Worm (Caenorhabditis elegans): ENCODE data around the gene act-3.
A peak's percentile ranks its signal among the peaks of the same experiment; 100 is the strongest.

act-3 gene

DNA sequence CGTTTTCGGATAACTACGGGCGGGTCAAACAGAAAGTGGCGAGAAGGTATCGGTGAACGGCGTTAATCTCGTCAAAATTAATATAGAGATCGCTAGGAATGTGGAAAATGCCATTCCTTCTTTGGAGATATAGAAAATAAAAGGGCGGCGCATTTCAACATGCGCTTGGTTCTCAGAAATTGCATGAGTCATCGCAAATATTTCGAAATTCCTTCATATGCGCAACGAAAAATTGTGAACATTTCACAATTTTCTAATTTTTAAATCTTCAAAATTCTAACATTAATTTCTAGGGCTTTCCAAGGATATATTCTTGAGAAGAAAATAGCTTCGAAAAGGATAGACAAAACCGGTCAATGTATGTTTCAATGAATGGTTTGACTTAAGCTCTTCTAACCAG, 4.6 kb upstream of the act-3 start:
- TF ChIP-seq Y75B8A.6 (GFP tag; IDR thresholded peaks at IDR 0.05) (no peak), lim-7 (GFP tag; IDR thresholded peaks at IDR 0.05) (no peak), ama-1 (optimal IDR thresholded peaks at IDR 0.05) (no peak), set-16 (GFP tag; IDR thresholded peaks at IDR 0.05) (no peak), mdt-29 (GFP tag; IDR thresholded peaks at IDR 0.05) (no peak), lir-3 (tag; optimal IDR thresholded peaks at IDR 0.05) (no peak), nhr-111 (GFP tag; optimal IDR thresholded peaks at IDR 0.05) (no peak), spr-1 (tag; optimal IDR thresholded peaks at IDR 0.05) (no peak), fos-1 (tag; optimal IDR thresholded peaks at IDR 0.05) (no peak), nhr-25 (tag; optimal IDR thresholded peaks at IDR 0.05; ENCODE audit: borderline replicate concordance, insufficient read depth) (no peak), nhr-102 (tag; optimal IDR thresholded peaks at IDR 0.05) (no peak), snpc-1.2 (GFP tag; IDR thresholded peaks at IDR 0.05) (no peak), dmd-8 (GFP tag; IDR thresholded peaks at IDR 0.05) (no peak), lsy-2 (tag; optimal IDR thresholded peaks at IDR 0.05) (no peak), ces-1 (GFP tag; optimal IDR thresholded peaks at IDR 0.05) (no peak), F10B5.3 (tag; optimal IDR thresholded peaks at IDR 0.05) (no peak), pha-4 (GFP tag; IDR thresholded peaks at IDR 0.05) (no peak), pha-4 (tag; optimal IDR thresholded peaks at IDR 0.05) (no peak)

ce11 chrV:11078104-11078724, 3.9 kb upstream of the act-3 start, which contains the start of gene act-2:
TSS of gene act-2 (minus strand) at chrV:11078154.
- TF ChIP-seq fkh-10 (GFP tag; optimal IDR thresholded peaks at IDR 0.05) (peak; percentile 64), dmd-6 (GFP tag; IDR thresholded peaks at IDR 0.05) (peak; percentile 57), mdl-1 (tag; optimal IDR thresholded peaks at IDR 0.05) (peak in 1 of 2 experiments; percentile 69), spr-1 (tag; optimal IDR thresholded peaks at IDR 0.05) (peak; percentile 37), ZK546.5 (tag; optimal IDR thresholded peaks at IDR 0.05) (no peak), rbr-2 (tag; optimal IDR thresholded peaks at IDR 0.05) (peak; percentile 72), F37D6.2 (tag; optimal IDR thresholded peaks at IDR 0.05) (no peak), lsy-2 (tag; optimal IDR thresholded peaks at IDR 0.05) (peak in 1 of 2 experiments; percentile 84), mep-1 (tag; optimal IDR thresholded peaks at IDR 0.05) (peak; percentile 84), lir-3 (tag; optimal IDR thresholded peaks at IDR 0.05) (no peak), tag-97 (GFP tag; IDR thresholded peaks at IDR 0.05) (no peak), D1046.2 (GFP tag; IDR thresholded peaks at IDR 0.05) (no peak), skn-1 (tag; optimal IDR thresholded peaks at IDR 0.05) (no peak), lin-38 (GFP tag; IDR thresholded peaks at IDR 0.05) (peak; percentile 94), jun-1 (tag; optimal IDR thresholded peaks at IDR 0.05) (no peak), nhr-111 (GFP tag; optimal IDR thresholded peaks at IDR 0.05) (no peak), dpl-1 (GFP tag; optimal IDR thresholded peaks at IDR 0.05) (peak; percentile 93), hif-1 (tag; optimal IDR thresholded peaks at IDR 0.05) (peak in 1 of 2 experiments; percentile 44), vab-7 (GFP tag; IDR thresholded peaks at IDR 0.05) (peak; percentile 42; the same call in 1 of the 2 replicates), nhr-41 (GFP tag; IDR thresholded peaks at IDR 0.05) (no peak), nhr-25 (tag; optimal IDR thresholded peaks at IDR 0.05; ENCODE audit: borderline replicate concordance, insufficient read depth) (peak; percentile 89), mxl-3 (GFP tag; optimal IDR thresholded peaks at IDR 0.05) (peak; percentile 84), nhr-77 (tag; optimal IDR thresholded peaks at IDR 0.05) (peak; percentile 32), ZK337.2 (GFP tag; IDR thresholded peaks at IDR 0.05) (no peak), dmd-9 (GFP tag; IDR thresholded peaks at IDR 0.05) (no peak), gei-8 (GFP tag; optimal IDR thresholded peaks at IDR 0.05) (no peak), aha-1 (tag) (peak; percentile 97), T20F7.1 (GFP tag; optimal IDR thresholded peaks at IDR 0.05) (peak; percentile 47), duxl-1 (tag; optimal IDR thresholded peaks at IDR 0.05; ENCODE audit: poor library complexity) (peak; percentile 10), ztf-11 (tag; optimal IDR thresholded peaks at IDR 0.05) (no peak), fos-1 (tag; optimal IDR thresholded peaks at IDR 0.05) (no peak), mes-2 (tag; optimal IDR thresholded peaks at IDR 0.05; ENCODE audit: poor library complexity, severe bottlenecking) (peak; percentile 76), nhr-28 (tag; optimal IDR thresholded peaks at IDR 0.05) (peak; percentile 55), F49E8.2 (tag; optimal IDR thresholded peaks at IDR 0.05; ENCODE audit: borderline replicate concordance) (no peak), nhr-11 (tag; optimal IDR thresholded peaks at IDR 0.05) (peak; percentile 45), tra-1 (GFP tag; IDR thresholded peaks at IDR 0.05) (0 out of 2 replicates have a peak, but pooled peaks have one; percentile 45), egl-43 (GFP tag; IDR thresholded peaks at IDR 0.05) (0 out of 2 replicates have a peak, but pooled peaks have one; percentile 33)

Measured in whole organism, L4 larva.